Fruit fly (Drosophila melanogaster) whole organism, embryonic: ENCODE data around the gene CG2691.
A peak's percentile ranks its signal among the peaks of the same experiment; 100 is the strongest.

Source experiments
- CG11456 ChIP-seq: fragments of 200-800 bp; sonication (Bioruptor generic); IDR thresholded peaks from 3 replicates; pipeline ENCODE4 v1.3.6; 2022; ENCODE audit warnings: missing biosample characterization, missing genetic modification characterization
- CG11723 ChIP-seq: fragments of 200-800 bp; sonication (Bioruptor generic); optimal IDR thresholded peaks from 2 replicates; lab custom pipeline; 2017; ENCODE audit warnings: missing biosample characterization, mild to moderate bottlenecking, missing genetic modification characterization
- CG1233 ChIP-seq: fragments of 200-800 bp; sonication (Bioruptor generic); optimal IDR thresholded peaks from 4 replicates; lab custom pipeline; 2018; ENCODE audit warnings: missing biosample characterization, mild to moderate bottlenecking, missing genetic modification characterization
- CG13123 ChIP-seq: fragments of 200-800 bp; sonication (Bioruptor generic); optimal IDR thresholded peaks from 2 replicates; lab custom pipeline; 2016; ENCODE audit warnings: missing biosample characterization, missing genetic modification characterization
- CG14860 ChIP-seq: fragments of 200-800 bp; sonication (Bioruptor generic); IDR thresholded peaks from 3 replicates; pipeline ENCODE4 v1.3.6; 2022; ENCODE audit warnings: missing biosample characterization, missing genetic modification characterization; ENCODE audit not compliant: partially characterized antibody
- CG15514 ChIP-seq: fragments of 200-800 bp; sonication (Bioruptor generic); optimal IDR thresholded peaks from 3 replicates; lab custom pipeline; 2017; ENCODE audit warnings: missing biosample characterization, missing genetic modification characterization, mild to moderate bottlenecking, moderate library complexity, missing genetic modification reagents
- CG1603 ChIP-seq: fragments of 200-800 bp; sonication (Bioruptor generic); optimal IDR thresholded peaks from 2 replicates; lab custom pipeline; 2019; ENCODE audit warnings: missing biosample characterization, mild to moderate bottlenecking, missing genetic modification characterization, moderate library complexity
- CG17186 ChIP-seq: fragments of 200-800 bp; sonication (Bioruptor generic); optimal IDR thresholded peaks from 3 replicates; lab custom pipeline; 2017; ENCODE audit warnings: missing biosample characterization, missing genetic modification reagents, missing genetic modification characterization
- CG17359 ChIP-seq: fragments of 200-800 bp; sonication (Bioruptor generic); optimal IDR thresholded peaks from 3 replicates; lab custom pipeline; 2018; ENCODE audit warnings: missing biosample characterization, mild to moderate bottlenecking, missing genetic modification characterization, moderate library complexity
- CG2116 ChIP-seq: fragments of 200-800 bp; sonication (Bioruptor generic); optimal IDR thresholded peaks from 3 replicates; lab custom pipeline; 2018; ENCODE audit warnings: missing biosample characterization, mild to moderate bottlenecking, missing genetic modification characterization
- CG2129 ChIP-seq: fragments of 200-800 bp; sonication (Bioruptor generic); IDR thresholded peaks from 2 replicates; pipeline ENCODE4 v1.3.6; 2022; ENCODE audit warnings: missing biosample characterization, missing genetic modification characterization; ENCODE audit not compliant: partially characterized antibody
- CG32772 ChIP-seq: fragments of 200-800 bp; sonication (Bioruptor generic); IDR thresholded peaks from 2 replicates; pipeline ENCODE4 v1.3.6; 2022; ENCODE audit warnings: missing biosample characterization, missing genetic modification characterization
- CG4282 ChIP-seq: fragments of 200-800 bp; sonication (Bioruptor generic); optimal IDR thresholded peaks from 2 replicates; lab custom pipeline; 2016; ENCODE audit warnings: missing biosample characterization, missing genetic modification characterization
- CG6791 ChIP-seq: fragments of 200-800 bp; sonication (Bioruptor generic); IDR thresholded peaks from 3 replicates; pipeline ENCODE4 v1.3.6; 2022; ENCODE audit warnings: missing biosample characterization, missing genetic modification characterization; ENCODE audit not compliant: partially characterized antibody
- CG7357 ChIP-seq: fragments of 200-800 bp; sonication (Bioruptor generic); IDR thresholded peaks from 3 replicates; pipeline ENCODE4 v1.3.6; 2022; ENCODE audit warnings: missing biosample characterization, missing genetic modification characterization
- CG8281 ChIP-seq: fragments of 200-800 bp; sonication (Bioruptor generic); optimal IDR thresholded peaks from 2 replicates; lab custom pipeline; 2018; ENCODE audit warnings: missing biosample characterization, mild to moderate bottlenecking, missing genetic modification characterization, moderate library complexity
- Dad ChIP-seq: fragments of 200-800 bp; sonication (Bioruptor generic); optimal IDR thresholded peaks from 3 replicates; lab custom pipeline; 2016; ENCODE audit warnings: missing biosample characterization, missing genetic modification characterization
- Dek ChIP-seq: fragments of 200-800 bp; sonication (Bioruptor generic); optimal IDR thresholded peaks from 3 replicates; lab custom pipeline; 2019; ENCODE audit warnings: missing biosample characterization, mild to moderate bottlenecking, missing genetic modification characterization, moderate library complexity
- Ets97D ChIP-seq: fragments of 200-800 bp; sonication (Bioruptor generic); optimal IDR thresholded peaks from 3 replicates; lab custom pipeline; 2016; ENCODE audit warnings: missing biosample characterization, missing genetic modification characterization
- Fer2 ChIP-seq: fragments of 200-800 bp; sonication (Bioruptor generic); optimal IDR thresholded peaks from 2 replicates; lab custom pipeline; 2018; ENCODE audit warnings: missing biosample characterization, mild to moderate bottlenecking, missing genetic modification characterization, moderate library complexity
- Fer3 ChIP-seq: fragments of 200-800 bp; sonication (Bioruptor generic); optimal IDR thresholded peaks from 2 replicates; lab custom pipeline; 2018; ENCODE audit warnings: missing biosample characterization, mild to moderate bottlenecking, missing genetic modification characterization, moderate library complexity
- GATAe ChIP-seq: fragments of 200-800 bp; sonication (Bioruptor generic); conservative IDR thresholded peaks from 2 replicates; pipeline ENCODE4 v1.3.6; 2022; ENCODE audit warnings: missing biosample characterization, missing genetic modification characterization
- Hr51 ChIP-seq, 2 experiments: fragments of 200-800 bp; sonication (Bioruptor generic); optimal IDR thresholded peaks; 2 replicates in 1 of 2; 3 replicates in 1 of 2; lab custom pipeline; 2016 to 2018; ENCODE audit warnings: missing biosample characterization in 2 of 2, missing genetic modification characterization in 2 of 2, mild to moderate bottlenecking in 1 of 2, moderate library complexity in 1 of 2
- NK7.1 ChIP-seq: fragments of 200-800 bp; sonication (Bioruptor generic); optimal IDR thresholded peaks from 3 replicates; lab custom pipeline; 2016; ENCODE audit warnings: missing biosample characterization, missing genetic modification characterization
- Nf-YC ChIP-seq: fragments of 200-800 bp; optimal IDR thresholded peaks from 3 replicates; lab custom pipeline; 2019; ENCODE audit warnings: missing biosample characterization, mild to moderate bottlenecking, missing genetic modification characterization, moderate library complexity
- Optix ChIP-seq: fragments of 200-800 bp; sonication (Bioruptor generic); IDR thresholded peaks from 3 replicates; pipeline ENCODE4 v1.3.6; 2022; ENCODE audit warnings: missing biosample characterization, missing genetic modification characterization
- Sox100B ChIP-seq: fragments of 200-800 bp; sonication (Bioruptor generic); optimal IDR thresholded peaks from 3 replicates; lab custom pipeline; 2018; ENCODE audit warnings: missing biosample characterization, mild to moderate bottlenecking, missing genetic modification characterization
- Sox102F ChIP-seq: fragments of 200-800 bp; sonication (Bioruptor generic); optimal IDR thresholded peaks from 2 replicates; lab custom pipeline; 2018; ENCODE audit warnings: missing biosample characterization, mild to moderate bottlenecking, missing genetic modification characterization, moderate library complexity
- bab2 ChIP-seq: fragments of 200-800 bp; sonication (Bioruptor generic); optimal IDR thresholded peaks from 2 replicates; lab custom pipeline; 2016; ENCODE audit warnings: missing biosample characterization, missing genetic modification characterization
- bowl ChIP-seq: fragments of 200-800 bp; sonication (Bioruptor generic); IDR thresholded peaks from 2 replicates; pipeline ENCODE4 v1.3.6; 2022; ENCODE audit warnings: missing biosample characterization, missing genetic modification characterization
- cad ChIP-seq: fragments of >200 bp; optimal IDR thresholded peaks from 2 replicates; lab custom pipeline; 2017; ENCODE audit warnings: missing biosample characterization, missing genetic modification characterization
- corto ChIP-seq: fragments of 200-800 bp; sonication (Bioruptor generic); optimal IDR thresholded peaks from 2 replicates; lab custom pipeline; 2016; ENCODE audit warnings: missing biosample characterization, mild to moderate bottlenecking, missing genetic modification characterization, moderate library complexity
- crc ChIP-seq: fragments of 200-800 bp; sonication (Bioruptor generic); optimal IDR thresholded peaks from 2 replicates; lab custom pipeline; 2016; ENCODE audit warnings: missing biosample characterization, missing genetic modification characterization
- dm ChIP-seq: fragments of 200-800 bp; sonication (Bioruptor generic); optimal IDR thresholded peaks from 3 replicates; lab custom pipeline; 2016; ENCODE audit warnings: missing biosample characterization, missing genetic modification characterization
- ewg ChIP-seq: fragments of 200-800 bp; sonication (Bioruptor generic); optimal IDR thresholded peaks from 3 replicates; lab custom pipeline; 2017; ENCODE audit warnings: mild to moderate bottlenecking, missing biosample characterization, missing genetic modification reagents, missing genetic modification characterization
- exex ChIP-seq: fragments of 200-800 bp; sonication (Bioruptor generic); optimal IDR thresholded peaks from 4 replicates; lab custom pipeline; 2018; ENCODE audit warnings: missing biosample characterization, mild to moderate bottlenecking, missing genetic modification characterization, moderate library complexity
- lbe ChIP-seq: fragments of 200-800 bp; sonication (Bioruptor generic); optimal IDR thresholded peaks from 2 replicates; lab custom pipeline; 2016; ENCODE audit warnings: missing biosample characterization, mild to moderate bottlenecking, missing genetic modification characterization
- luna ChIP-seq: fragments of 200-800 bp; sonication (Bioruptor generic); optimal IDR thresholded peaks from 2 replicates; lab custom pipeline; 2016; ENCODE audit warnings: missing biosample characterization, missing genetic modification characterization
- mirr ChIP-seq: fragments of 200-800 bp; sonication (Bioruptor generic); optimal IDR thresholded peaks from 3 replicates; lab custom pipeline; 2018; ENCODE audit warnings: missing biosample characterization, mild to moderate bottlenecking, missing genetic modification characterization
- nom ChIP-seq: fragments of 200-800 bp; sonication (Bioruptor generic); optimal IDR thresholded peaks from 2 replicates; lab custom pipeline; 2017; ENCODE audit warnings: missing biosample characterization, missing genetic modification characterization, mild to moderate bottlenecking, moderate library complexity, missing genetic modification reagents
- oc ChIP-seq: fragments of 200-800 bp; sonication (Bioruptor generic); optimal IDR thresholded peaks from 2 replicates; lab custom pipeline; 2018; ENCODE audit warnings: missing biosample characterization, mild to moderate bottlenecking, missing genetic modification characterization, moderate library complexity
- pan ChIP-seq, 4 experiments: fragments of >200 bp in 3 of 4; fragments of 200-800 bp in 1 of 4; sonication (Bioruptor generic) in 1 of 4; optimal IDR thresholded peaks in 3 of 4; IDR thresholded peaks in 1 of 4; 2 replicates each; pipeline versions ENCODE4 v1.3.6 to Lab custom; 2017 to 2022; ENCODE audit warnings: missing biosample characterization in 2 of 4, missing genetic modification characterization in 2 of 4, mixed read lengths in 1 of 4
- pnt ChIP-seq: fragments of 200-800 bp; sonication (Bioruptor generic); optimal IDR thresholded peaks from 3 replicates; lab custom pipeline; 2016; ENCODE audit warnings: missing biosample characterization, missing genetic modification characterization
- run ChIP-seq: fragments of 200-800 bp; sonication (Bioruptor generic); optimal IDR thresholded peaks from 3 replicates; lab custom pipeline; 2018; ENCODE audit warnings: missing biosample characterization, mild to moderate bottlenecking, missing genetic modification characterization
- so ChIP-seq: fragments of 200-800 bp; sonication (Bioruptor generic); IDR thresholded peaks from 3 replicates; pipeline ENCODE4 v1.3.6; 2022; ENCODE audit warnings: missing biosample characterization, missing genetic modification characterization
- stc ChIP-seq: fragments of 200-800 bp; sonication (Bioruptor generic); IDR thresholded peaks from 2 replicates; pipeline ENCODE4 v1.3.6; 2022; ENCODE audit warnings: missing biosample characterization, missing genetic modification characterization
- tio ChIP-seq: fragments of 200-800 bp; sonication (Bioruptor generic); optimal IDR thresholded peaks from 2 replicates; lab custom pipeline; 2017; ENCODE audit warnings: missing biosample characterization, missing genetic modification characterization, inconsistent platforms
- zen2 ChIP-seq: fragments of 200-800 bp; sonication (Bioruptor generic); IDR thresholded peaks from 3 replicates; pipeline ENCODE4 v1.3.6; 2022; ENCODE audit warnings: missing biosample characterization, missing genetic modification characterization; ENCODE audit not compliant: partially characterized antibody

Gene CG2691

DNA sequence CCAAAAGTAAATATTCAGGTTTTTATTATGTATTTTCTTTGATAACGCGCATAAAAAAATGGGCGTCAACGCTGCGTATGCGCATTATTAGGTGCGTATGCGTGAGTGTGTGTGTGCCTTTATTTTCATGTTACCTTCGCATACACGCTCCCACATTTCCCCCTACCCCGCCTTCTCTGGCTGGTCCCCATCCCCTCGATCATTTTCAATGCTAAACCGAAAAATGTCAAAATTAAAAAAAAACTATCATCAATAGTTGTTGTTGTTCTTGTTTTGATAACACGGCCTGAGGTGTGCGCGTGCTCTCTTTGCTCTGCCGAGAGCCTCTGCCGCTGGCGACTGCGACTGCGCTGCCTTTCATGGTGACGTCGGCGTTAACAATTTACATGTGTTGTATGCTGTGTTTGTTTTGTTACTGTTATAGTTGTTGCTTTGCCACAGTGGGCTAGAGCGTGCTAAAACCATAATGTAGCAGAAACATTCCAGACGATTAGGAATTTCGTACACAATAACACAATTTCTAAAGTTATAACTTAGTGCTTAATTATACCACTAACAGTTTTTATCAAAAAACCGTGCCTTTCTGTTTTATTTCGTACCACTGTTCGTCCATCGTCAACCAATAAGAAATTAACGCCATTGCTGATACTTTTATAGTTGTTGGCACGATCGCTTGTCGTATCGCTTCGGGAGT is 15.9 kb upstream of the CG2691 start (continued):
- TF ChIP-seq CG15514 (GFP tag; lab: Kevin White, UChicago): peak; percentile 95
- peak; percentile 96 for TF ChIP-seq CG7357
- peak; percentile 99 for TF ChIP-seq CG32772 (GFP tag; lab: Robert Waterston, UW)
- peak; percentile 96 for TF ChIP-seq ewg (GFP tag; lab: Kevin White, UChicago)
- peak; percentile 99 for TF ChIP-seq so (GFP tag; lab: Robert Waterston, UW)
- TF ChIP-seq oc: peak; percentile 99
- peak; percentile 97 for TF ChIP-seq tio (GFP tag; lab: Kevin White, UChicago)
- peak; percentile 99 for TF ChIP-seq CG11456 (GFP tag; lab: Robert Waterston, UW)
- TF ChIP-seq run (tag; lab: Kevin White, UChicago): peak; percentile 99
- peak; percentile 98 for TF ChIP-seq CG1233 (GFP tag; lab: Kevin White, UChicago)
- TF ChIP-seq corto (GFP tag; lab: Kevin White, UChicago): peak; percentile 70
- TF ChIP-seq cad (GFP tag; lab: Kevin White, UChicago): no peak
- TF ChIP-seq CG13123 (GFP tag; lab: Kevin White, UChicago): peak; percentile 97
- peak; percentile 98 for TF ChIP-seq Sox100B (GFP tag; lab: Kevin White, UChicago)
- peak; percentile 97 for TF ChIP-seq CG11723 (GFP tag; lab: Kevin White, UChicago)
- peak; percentile 99 for TF ChIP-seq bab2
- TF ChIP-seq CG17359 (tag; lab: Kevin White, UChicago): peak; percentile 99
- TF ChIP-seq GATAe (GFP tag; lab: Robert Waterston, UW): peak; percentile 95
- peak; percentile 95 for TF ChIP-seq CG17186 (GFP tag; lab: Kevin White, UChicago)
- TF ChIP-seq Sox102F (GFP tag; lab: Kevin White, UChicago): peak; percentile 99
- TF ChIP-seq CG14860 (GFP tag; lab: Robert Waterston, UW): peak; percentile 67; the same call in 2 of the 3 replicates
- peak; percentile 99 for TF ChIP-seq mirr (GFP tag; lab: Kevin White, UChicago)
- TF ChIP-seq CG4282 (GFP tag; lab: Kevin White, UChicago): peak; percentile 99
- peak; percentile 85 for TF ChIP-seq CG2116 (GFP tag; lab: Kevin White, UChicago)
- TF ChIP-seq Nf-YC (tag; lab: Kevin White, UChicago): peak; percentile 97
- no peak for TF ChIP-seq CG2129
- no peak for TF ChIP-seq zen2 (GFP tag; lab: Robert Waterston, UW)
- TF ChIP-seq exex (tag; lab: Kevin White, UChicago): peak; percentile 96
- TF ChIP-seq Fer3 (tag; lab: Kevin White, UChicago): peak; percentile 99
- peak; percentile 99 for TF ChIP-seq pnt
- TF ChIP-seq NK7.1 (GFP tag; lab: Kevin White, UChicago): peak; percentile 98
- TF ChIP-seq Dek (tag; lab: Kevin White, UChicago): peak; percentile 98
- TF ChIP-seq pan (optimal IDR thresholded peaks at IDR 0.05; lab: Kevin White, UChicago): no peak
- peak in 1 of 2 experiments; percentile 99 for TF ChIP-seq pan (GFP tag; optimal IDR thresholded peaks at IDR 0.05 in 1 of 2, IDR thresholded peaks at IDR 0.05 in 1 of 2)
- TF ChIP-seq luna: peak; percentile 96
- peak; percentile 95 for TF ChIP-seq Fer2 (tag; lab: Kevin White, UChicago)
- peak; percentile 99 for TF ChIP-seq Optix (GFP tag; lab: Robert Waterston, UW)
- TF ChIP-seq bowl (GFP tag; lab: Robert Waterston, UW): peak; percentile 99
- peak; percentile 92 for TF ChIP-seq CG8281 (tag; lab: Kevin White, UChicago)
- peak; percentile 98 for TF ChIP-seq Dad
- TF ChIP-seq crc (GFP tag; lab: Kevin White, UChicago): peak; percentile 98
- TF ChIP-seq lbe (GFP tag; lab: Kevin White, UChicago): peak; percentile 84
- peak; percentile 98 to 99 for TF ChIP-seq Hr51 (GFP tag; optimal IDR thresholded peaks at IDR 0.05; lab: Kevin White, UChicago)
- TF ChIP-seq CG1603 (tag; lab: Kevin White, UChicago): peak; percentile 99
- peak; percentile 97 for TF ChIP-seq dm (GFP tag; lab: Kevin White, UChicago)
- TF ChIP-seq nom (GFP tag; lab: Kevin White, UChicago): peak; percentile 95
- peak; percentile 93 for TF ChIP-seq Ets97D (GFP tag; lab: Kevin White, UChicago)
- peak; percentile 75 for TF ChIP-seq CG6791
- peak; percentile 99 for TF ChIP-seq stc
